Fruit fly (Drosophila melanogaster) whole organism, embryonic: ENCODE measurements around the gene Nepl4.

Source experiments
- Bgb ChIP-seq: fragments of 200-800 bp; sonication (Bioruptor generic); IDR thresholded peaks from 2 replicates; pipeline ENCODE4 v1.3.6; 2022; ENCODE audit warnings: missing biosample characterization, missing genetic modification characterization; ENCODE audit not compliant: partially characterized antibody
- Blimp-1 ChIP-seq: fragments of 200-800 bp; sonication (Bioruptor generic); optimal IDR thresholded peaks from 3 replicates; lab custom pipeline; 2018; ENCODE audit warnings: missing biosample characterization, missing genetic modification characterization, mild to moderate bottlenecking, moderate library complexity, missing genetic modification reagents
- BtbVII ChIP-seq: fragments of 200-800 bp; sonication (Bioruptor generic); optimal IDR thresholded peaks from 3 replicates; lab custom pipeline; 2017; ENCODE audit warnings: missing biosample characterization, mild to moderate bottlenecking, missing genetic modification characterization
- CG10654 ChIP-seq: fragments of 200-800 bp; sonication (Bioruptor generic); optimal IDR thresholded peaks from 2 replicates; lab custom pipeline; 2016; ENCODE audit warnings: missing biosample characterization, missing genetic modification characterization
- CG10979 ChIP-seq: fragments of 200-800 bp; sonication (Bioruptor generic); optimal IDR thresholded peaks from 2 replicates; lab custom pipeline; 2018; ENCODE audit warnings: missing biosample characterization, mild to moderate bottlenecking, missing genetic modification characterization, moderate library complexity
- CG11093 ChIP-seq: fragments of 200-800 bp; sonication (Bioruptor generic); IDR thresholded peaks from 3 replicates; pipeline ENCODE4 v1.3.6; 2022; ENCODE audit warnings: missing biosample characterization, missing genetic modification characterization
- CG12104 ChIP-seq: fragments of 200-800 bp; sonication (Bioruptor generic); optimal IDR thresholded peaks from 3 replicates; lab custom pipeline; 2016; ENCODE audit warnings: missing biosample characterization, missing genetic modification characterization
- CG14710 ChIP-seq: fragments of 200-800 bp; sonication (Bioruptor generic); optimal IDR thresholded peaks from 3 replicates; lab custom pipeline; 2019; ENCODE audit warnings: missing biosample characterization, mild to moderate bottlenecking, missing genetic modification characterization, moderate library complexity
- CG15269 ChIP-seq: fragments of 200-800 bp; sonication (Bioruptor generic); optimal IDR thresholded peaks from 2 replicates; lab custom pipeline; 2018; ENCODE audit warnings: missing biosample characterization, mild to moderate bottlenecking, missing genetic modification characterization, moderate library complexity
- CG15514 ChIP-seq: fragments of 200-800 bp; sonication (Bioruptor generic); optimal IDR thresholded peaks from 3 replicates; lab custom pipeline; 2017; ENCODE audit warnings: missing biosample characterization, missing genetic modification characterization, mild to moderate bottlenecking, moderate library complexity, missing genetic modification reagents
- CG2678 ChIP-seq: fragments of 200-800 bp; sonication (Bioruptor generic); optimal IDR thresholded peaks from 3 replicates; lab custom pipeline; 2019; ENCODE audit warnings: missing biosample characterization, mild to moderate bottlenecking, missing genetic modification characterization, moderate library complexity
- CG31441 ChIP-seq: fragments of 200-800 bp; sonication (Bioruptor generic); IDR thresholded peaks from 2 replicates; pipeline ENCODE4 v1.3.6; 2022; ENCODE audit warnings: missing biosample characterization, missing genetic modification characterization
- CG32532 ChIP-seq: fragments of 200-800 bp; sonication (Bioruptor generic); IDR thresholded peaks from 2 replicates; pipeline ENCODE4 v1.3.6; 2022; ENCODE audit warnings: missing biosample characterization, missing genetic modification characterization
- CG3407 ChIP-seq: fragments of 200-800 bp; sonication (Bioruptor generic); optimal IDR thresholded peaks from 2 replicates; lab custom pipeline; 2018; ENCODE audit warnings: missing biosample characterization, mild to moderate bottlenecking, missing genetic modification characterization
- CG3995 ChIP-seq: fragments of 200-800 bp; sonication (Bioruptor generic); optimal IDR thresholded peaks from 3 replicates; lab custom pipeline; 2016; ENCODE audit warnings: missing biosample characterization, missing genetic modification characterization
- CG4707 ChIP-seq: fragments of 200-800 bp; sonication (Bioruptor generic); optimal IDR thresholded peaks from 2 replicates; lab custom pipeline; 2018; ENCODE audit warnings: missing biosample characterization, mild to moderate bottlenecking, missing genetic modification characterization, moderate library complexity
- CG6683 ChIP-seq: fragments of 200-800 bp; sonication (Bioruptor generic); optimal IDR thresholded peaks from 2 replicates; lab custom pipeline; 2017; ENCODE audit warnings: missing biosample characterization, mild to moderate bottlenecking, missing genetic modification characterization, missing genetic modification reagents
- CG7786 ChIP-seq: fragments of 200-800 bp; sonication (Bioruptor generic); optimal IDR thresholded peaks from 2 replicates; lab custom pipeline; 2016; ENCODE audit warnings: missing biosample characterization, missing genetic modification characterization
- CG8359 ChIP-seq: fragments of 200-800 bp; sonication (Bioruptor generic); optimal IDR thresholded peaks from 2 replicates; lab custom pipeline; 2017; ENCODE audit warnings: missing biosample characterization, mild to moderate bottlenecking, missing genetic modification characterization, borderline replicate concordance
- CG8388 ChIP-seq: fragments of 200-800 bp; sonication (Bioruptor generic); optimal IDR thresholded peaks from 2 replicates; lab custom pipeline; 2019; ENCODE audit warnings: missing biosample characterization, mild to moderate bottlenecking, missing genetic modification characterization, moderate library complexity
- Dek ChIP-seq: fragments of 200-800 bp; sonication (Bioruptor generic); optimal IDR thresholded peaks from 3 replicates; lab custom pipeline; 2019; ENCODE audit warnings: missing biosample characterization, mild to moderate bottlenecking, missing genetic modification characterization, moderate library complexity
- Fer1 ChIP-seq: fragments of 200-800 bp; sonication (Bioruptor generic); optimal IDR thresholded peaks from 2 replicates; lab custom pipeline; 2017; ENCODE audit warnings: missing biosample characterization, mild to moderate bottlenecking, missing genetic modification characterization
- Fer3 ChIP-seq: fragments of 200-800 bp; sonication (Bioruptor generic); optimal IDR thresholded peaks from 2 replicates; lab custom pipeline; 2018; ENCODE audit warnings: missing biosample characterization, mild to moderate bottlenecking, missing genetic modification characterization, moderate library complexity
- H15 ChIP-seq: fragments of 200-800 bp; sonication (Bioruptor generic); IDR thresholded peaks from 3 replicates; pipeline ENCODE4 v1.3.6; 2022; ENCODE audit warnings: missing biosample characterization, missing genetic modification characterization
- HLH3B ChIP-seq: fragments of 200-800 bp; sonication (Bioruptor generic); IDR thresholded peaks from 2 replicates; pipeline ENCODE4 v1.3.6; 2022; ENCODE audit warnings: missing biosample characterization, missing genetic modification characterization
- Hr51 ChIP-seq, 2 experiments: fragments of 200-800 bp; sonication (Bioruptor generic); optimal IDR thresholded peaks; 2 replicates in 1 of 2; 3 replicates in 1 of 2; lab custom pipeline; 2016 to 2018; ENCODE audit warnings: missing biosample characterization in 2 of 2, missing genetic modification characterization in 2 of 2, mild to moderate bottlenecking in 1 of 2, moderate library complexity in 1 of 2
- Mad ChIP-seq: fragments of 200-800 bp; sonication (Bioruptor generic); optimal IDR thresholded peaks from 2 replicates; lab custom pipeline; 2016; ENCODE audit warnings: missing biosample characterization, missing genetic modification characterization
- Meics ChIP-seq: fragments of 200-800 bp; sonication (Bioruptor generic); optimal IDR thresholded peaks from 2 replicates; lab custom pipeline; 2017; ENCODE audit warnings: missing biosample characterization, mild to moderate bottlenecking, missing genetic modification characterization
- Nf-YB ChIP-seq: fragments of 200-800 bp; sonication (Bioruptor generic); optimal IDR thresholded peaks from 3 replicates; lab custom pipeline; 2019; ENCODE audit warnings: missing biosample characterization, mild to moderate bottlenecking, missing genetic modification characterization, moderate library complexity
- Ptx1 ChIP-seq: fragments of 200-800 bp; sonication (Bioruptor generic); IDR thresholded peaks from 2 replicates; pipeline ENCODE4 v1.3.6; 2022; ENCODE audit warnings: missing biosample characterization, missing genetic modification characterization
- Rfx ChIP-seq: fragments of 200-800 bp; sonication (Bioruptor generic); IDR thresholded peaks from 2 replicates; pipeline ENCODE4 v1.3.6; 2022; ENCODE audit warnings: missing biosample characterization, missing genetic modification characterization
- Xbp1 ChIP-seq: fragments of 200-800 bp; sonication (Bioruptor generic); optimal IDR thresholded peaks from 3 replicates; lab custom pipeline; 2016; ENCODE audit warnings: missing biosample characterization, mild to moderate bottlenecking, missing genetic modification characterization
- abd-A ChIP-seq: fragments of 200-800 bp; sonication (Bioruptor generic); optimal IDR thresholded peaks from 3 replicates; lab custom pipeline; 2019; ENCODE audit warnings: missing biosample characterization, mild to moderate bottlenecking, missing genetic modification characterization, moderate library complexity
- ap ChIP-seq: fragments of 200-800 bp; sonication (Bioruptor generic); IDR thresholded peaks from 2 replicates; pipeline ENCODE4 v1.3.6; 2022; ENCODE audit warnings: missing biosample characterization, missing genetic modification characterization
- dysf ChIP-seq: fragments of 200-800 bp; sonication (Bioruptor generic); IDR thresholded peaks from 3 replicates; pipeline ENCODE4 v1.3.6; 2022; ENCODE audit warnings: missing biosample characterization, missing genetic modification characterization
- fd102C ChIP-seq: fragments of 200-800 bp; sonication (Bioruptor generic); optimal IDR thresholded peaks from 2 replicates; lab custom pipeline; 2018; ENCODE audit warnings: missing biosample characterization, mild to moderate bottlenecking, missing genetic modification characterization, moderate library complexity
- hb ChIP-seq: fragments of 200-800 bp; sonication (Bioruptor generic); IDR thresholded peaks from 3 replicates; pipeline ENCODE4 v1.3.6; 2022; ENCODE audit warnings: missing biosample characterization, missing genetic modification characterization; ENCODE audit not compliant: partially characterized antibody
- hkb ChIP-seq, 2 experiments: fragments of 200-800 bp in 1 of 2; fragments of >200 bp in 1 of 2; sonication (Bioruptor generic) in 1 of 2; IDR thresholded peaks in 1 of 2; optimal IDR thresholded peaks in 1 of 2; 2 replicates each; pipeline versions ENCODE4 v1.3.6 to Lab custom; 2017 to 2022; ENCODE audit warnings: missing biosample characterization in 1 of 2, missing genetic modification characterization in 1 of 2
- lilli ChIP-seq: fragments of 200-800 bp; sonication (Bioruptor generic); optimal IDR thresholded peaks from 3 replicates; lab custom pipeline; 2016; ENCODE audit warnings: missing biosample characterization, missing genetic modification characterization
- nau ChIP-seq: fragments of 200-800 bp; sonication (Bioruptor generic); optimal IDR thresholded peaks from 3 replicates; lab custom pipeline; 2017; ENCODE audit warnings: missing biosample characterization, mild to moderate bottlenecking, missing genetic modification characterization, missing genetic modification reagents
- nom ChIP-seq: fragments of 200-800 bp; sonication (Bioruptor generic); optimal IDR thresholded peaks from 2 replicates; lab custom pipeline; 2017; ENCODE audit warnings: missing biosample characterization, missing genetic modification characterization, mild to moderate bottlenecking, moderate library complexity, missing genetic modification reagents
- onecut ChIP-seq: fragments of 200-800 bp; sonication (Bioruptor generic); IDR thresholded peaks from 2 replicates; pipeline ENCODE4 v1.3.6; 2022; ENCODE audit warnings: missing biosample characterization, missing genetic modification characterization
- pan ChIP-seq, 4 experiments: fragments of >200 bp in 3 of 4; fragments of 200-800 bp in 1 of 4; sonication (Bioruptor generic) in 1 of 4; optimal IDR thresholded peaks in 3 of 4; IDR thresholded peaks in 1 of 4; 2 replicates each; pipeline versions ENCODE4 v1.3.6 to Lab custom; 2017 to 2022; ENCODE audit warnings: missing biosample characterization in 2 of 4, missing genetic modification characterization in 2 of 4, mixed read lengths in 1 of 4
- ssp ChIP-seq: fragments of 200-800 bp; sonication (Bioruptor generic); IDR thresholded peaks from 2 replicates; pipeline ENCODE4 v1.3.6; 2022; ENCODE audit warnings: missing biosample characterization, missing genetic modification characterization
- trh ChIP-seq: fragments of 200-800 bp; sonication (Bioruptor generic); optimal IDR thresholded peaks from 2 replicates; lab custom pipeline; 2016; ENCODE audit warnings: missing biosample characterization, missing genetic modification characterization
- vvl ChIP-seq: fragments of 200-800 bp; sonication (Bioruptor generic); IDR thresholded peaks from 2 replicates; pipeline ENCODE4 v1.3.6; 2022; ENCODE audit warnings: missing biosample characterization, missing genetic modification characterization
- zen ChIP-seq: fragments of 200-800 bp; sonication (Bioruptor generic); optimal IDR thresholded peaks from 3 replicates; lab custom pipeline; 2018; ENCODE audit warnings: missing biosample characterization, mild to moderate bottlenecking, missing genetic modification characterization, moderate library complexity

Gene Nepl4

dm6 chr2L:6356686-6357362 lies 10.9 kb upstream of the Nepl4 start (continued):
- 0 out of 3 replicates have a peak, but pooled peaks have one; percentile 42 for TF ChIP-seq H15 (GFP tag; lab: Robert Waterston, UW)
- TF ChIP-seq abd-A (tag; lab: Kevin White, UChicago): no peak
- TF ChIP-seq CG6683 (GFP tag; lab: Kevin White, UChicago): peak; percentile 27
- peak; percentile 67 for TF ChIP-seq Rfx
- TF ChIP-seq vvl (GFP tag; lab: Robert Waterston, UW): peak; percentile 29; the same call in 1 of the 2 replicates
- no peak for TF ChIP-seq hb (GFP tag; lab: Robert Waterston, UW)
- peak; percentile 61; the same call in 1 of the 2 replicates for TF ChIP-seq CG32532 (GFP tag; lab: Robert Waterston, UW)
- peak; percentile 65 for TF ChIP-seq CG31441
- peak; percentile 62 for TF ChIP-seq CG14710 (tag; lab: Kevin White, UChicago)
- TF ChIP-seq CG10979 (tag; lab: Kevin White, UChicago): peak; percentile 87
- peak; percentile 28 for TF ChIP-seq CG15269 (tag; lab: Kevin White, UChicago)
- TF ChIP-seq zen (tag; lab: Kevin White, UChicago): peak; percentile 68
- peak; percentile 10; the same call in 1 of the 2 replicates for TF ChIP-seq HLH3B (GFP tag; lab: Robert Waterston, UW)
- no peak for TF ChIP-seq hkb (optimal IDR thresholded peaks at IDR 0.05; lab: Kevin White, UChicago)
- TF ChIP-seq hkb (GFP tag; IDR thresholded peaks at IDR 0.05; lab: Robert Waterston, UW): peak; percentile 38; the same call in 1 of the 2 replicates
- TF ChIP-seq trh: no peak
- peak; percentile 73 for TF ChIP-seq CG3995 (GFP tag; lab: Kevin White, UChicago)
- no peak for TF ChIP-seq Mad
- no peak for TF ChIP-seq CG8388
- TF ChIP-seq CG12104: no peak
- peak; percentile 54 for TF ChIP-seq Xbp1
- TF ChIP-seq lilli: no peak
- peak; percentile 45 for TF ChIP-seq fd102C (GFP tag; lab: Kevin White, UChicago)
- TF ChIP-seq pan (optimal IDR thresholded peaks at IDR 0.05; lab: Kevin White, UChicago): no peak
- peak in 1 of 2 experiments; percentile 59 for TF ChIP-seq pan (GFP tag; optimal IDR thresholded peaks at IDR 0.05 in 1 of 2, IDR thresholded peaks at IDR 0.05 in 1 of 2)
- peak; percentile 58 for TF ChIP-seq Meics
- TF ChIP-seq Hr51 (GFP tag; optimal IDR thresholded peaks at IDR 0.05; lab: Kevin White, UChicago): peak in 1 of 2 experiments; percentile 45
- peak; percentile 34 for TF ChIP-seq Nf-YB (GFP tag; lab: Kevin White, UChicago)
- TF ChIP-seq ap (GFP tag; lab: Robert Waterston, UW): peak; percentile 23; the same call in 1 of the 2 replicates
- no peak for TF ChIP-seq CG7786
- TF ChIP-seq nau (GFP tag; lab: Kevin White, UChicago): peak; percentile 32
- peak; percentile 17 for TF ChIP-seq CG10654 (GFP tag; lab: Kevin White, UChicago)
- peak; percentile 72 for TF ChIP-seq Fer1 (GFP tag; lab: Kevin White, UChicago)
- TF ChIP-seq Ptx1 (GFP tag; lab: Robert Waterston, UW): no peak
- TF ChIP-seq CG15514 (GFP tag; lab: Kevin White, UChicago): peak; percentile 37
- TF ChIP-seq dysf (GFP tag; lab: Robert Waterston, UW): 0 out of 3 replicates have a peak, but pooled peaks have one; percentile 4
- no peak for TF ChIP-seq Dek (tag; lab: Kevin White, UChicago)
- no peak for TF ChIP-seq CG11093 (GFP tag; lab: Robert Waterston, UW)
- TF ChIP-seq CG3407 (GFP tag; lab: Kevin White, UChicago): peak; percentile 7
- TF ChIP-seq Bgb: peak; percentile 70
- TF ChIP-seq ssp: no peak
- peak; percentile 49 for TF ChIP-seq Fer3 (tag; lab: Kevin White, UChicago)
- TF ChIP-seq BtbVII (GFP tag; lab: Kevin White, UChicago): no peak
- no peak for TF ChIP-seq nom (GFP tag; lab: Kevin White, UChicago)
- TF ChIP-seq Blimp-1: peak; percentile 56
- TF ChIP-seq CG8359 (GFP tag; lab: Kevin White, UChicago): no peak
- peak; percentile 44 for TF ChIP-seq onecut (GFP tag; lab: Robert Waterston, UW)
- TF ChIP-seq CG4707: peak; percentile 58
- peak; percentile 36 for TF ChIP-seq CG2678 (tag; lab: Kevin White, UChicago)
